Worm (Caenorhabditis elegans) whole organism, L4/young adult: ENCODE results near the gene C47D12.5.

Source experiments
- W03F9.2 ChIP-seq: fragments of 150-350 bp; optimal IDR thresholded peaks from 2 replicates; lab custom pipeline; 2014; ENCODE audit warnings: missing biosample characterization, missing genetic modification characterization
- him-1 ChIP-seq: sonication (generic microtip); optimal IDR thresholded peaks from 2 replicates; lab custom pipeline; 2016; ENCODE audit warnings: missing genotype, missing genetic modification reagents, missing genetic modification characterization, missing compliant biosample characterization

ce11 chrII:11633509-11633908 lies 51.6 kb downstream of the C47D12.5 start, which contains the start of gene din-1:
- TF ChIP-seq him-1 (tag; lab: Kevin White, UChicago) (no peak), W03F9.2 (tag; lab: Kevin White, UChicago) (no peak)
